Worm (Caenorhabditis elegans) whole organism, L4 larva: ENCODE results near the gene elt-4.

Experiments used
- ceh-28 ChIP-seq: fragments of 150-350 bp; optimal IDR thresholded peaks from 2 replicates; lab custom pipeline; 2014; ENCODE audit warnings: missing biosample characterization, missing genetic modification reagents, missing genetic modification characterization
- nhr-11 ChIP-seq: fragments of 150-350 bp; optimal IDR thresholded peaks from 2 replicates; lab custom pipeline; 2014; ENCODE audit warnings: missing biosample characterization, missing genetic modification characterization
- pqm-1 ChIP-seq: sonication (generic microtip); optimal IDR thresholded peaks from 2 replicates; lab custom pipeline; 2017; ENCODE audit warnings: missing biosample characterization, missing genetic modification characterization
- zag-1 ChIP-seq: fragments of 150-350 bp; optimal IDR thresholded peaks from 2 replicates; lab custom pipeline; 2014; ENCODE audit warnings: missing biosample characterization, missing genetic modification characterization

- no peak for TF ChIP-seq nhr-11 (tag; lab: Kevin White, UChicago)
- TF ChIP-seq zag-1 (tag; lab: Kevin White, UChicago) = no peak
- TF ChIP-seq ceh-28 (tag; lab: Kevin White, UChicago) = no peak
- TF ChIP-seq pqm-1 (tag; lab: Kevin White, UChicago) = no peak
Observed at ce11 chrX:10482272-10482671, 6.9 kb downstream of the elt-4 start.
